Worm (Caenorhabditis elegans) whole organism, L3 larva: ENCODE data around the gene kin-36.

ENCODE experiments used
- ceh-82 ChIP-seq: fragments of 150-350 bp; optimal IDR thresholded peaks from 2 replicates; lab custom pipeline; 2014; ENCODE audit warnings: missing biosample characterization, missing genetic modification characterization
- egl-27 ChIP-seq: sonication (generic microtip); optimal IDR thresholded peaks from 4 replicates; lab custom pipeline; 2017; ENCODE audit warnings: missing biosample characterization, missing genetic modification reagents, missing genetic modification characterization

DNA sequence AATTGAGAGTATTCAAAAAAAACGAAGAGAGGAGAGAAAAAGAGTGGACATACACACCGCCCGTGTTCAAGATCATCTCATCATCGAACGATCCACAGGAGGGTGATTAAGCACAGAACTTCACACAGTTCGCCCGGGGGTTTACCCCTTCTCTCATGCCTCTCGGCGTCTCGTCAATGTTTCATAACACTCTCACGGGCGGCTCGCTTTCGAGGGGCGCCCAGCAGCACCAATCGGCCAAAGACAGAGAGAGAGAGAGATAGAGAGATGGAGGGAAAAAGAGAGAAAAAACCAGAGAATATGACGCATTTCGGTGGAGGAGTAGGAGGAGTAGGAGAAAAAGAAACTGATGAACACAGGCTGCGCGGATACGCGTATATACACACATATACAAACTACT is 26.4 kb downstream of the kin-36 start:
- no peak for TF ChIP-seq egl-27 (tag; lab: Kevin White, UChicago)
- TF ChIP-seq ceh-82: no peak
